Worm (Caenorhabditis elegans) whole organism, young adult: ENCODE data around the gene C36C5.15.

Source experiments
- B0019.2 ChIP-seq: fragments of 200-800 bp; sonication (Bioruptor generic); conservative IDR thresholded peaks from 2 replicates; pipeline ENCODE4 v1.3.6; 2022; ENCODE audit warnings: missing genetic modification reagents, missing genetic modification characterization, missing compliant biosample characterization
- B0336.3 ChIP-seq: fragments of 200-800 bp; sonication (Bioruptor generic); IDR thresholded peaks from 2 replicates; pipeline ENCODE4 v1.3.6; 2022; ENCODE audit warnings: missing genetic modification characterization, missing compliant biosample characterization
- D2030.7 ChIP-seq: fragments of 200-800 bp; sonication (Bioruptor generic); IDR thresholded peaks from 2 replicates; pipeline ENCODE4 v1.3.6; 2022; ENCODE audit warnings: missing genetic modification reagents, missing genetic modification characterization, missing compliant biosample characterization
- F10E7.11 ChIP-seq: sonication (generic microtip); optimal IDR thresholded peaks from 2 replicates; lab custom pipeline; 2017; ENCODE audit warnings: mild to moderate bottlenecking, missing genetic modification characterization, moderate library complexity, missing compliant biosample characterization
- F23B12.7 ChIP-seq: sonication (generic microtip); optimal IDR thresholded peaks from 2 replicates; lab custom pipeline; 2017; ENCODE audit warnings: missing genetic modification characterization, mild to moderate bottlenecking, missing compliant biosample characterization, antibody characterized with exemption, moderate library complexity; ENCODE audit not compliant: insufficient read depth
- Y53F4B.3 ChIP-seq: fragments of 200-800 bp; sonication (Bioruptor generic); IDR thresholded peaks from 2 replicates; pipeline ENCODE4 v1.3.6; 2022; ENCODE audit warnings: missing genetic modification reagents, missing genetic modification characterization, missing compliant biosample characterization
- Y56A3A.18 ChIP-seq: fragments of 200-800 bp; sonication (Bioruptor generic); IDR thresholded peaks from 2 replicates; pipeline ENCODE4 v1.3.6; 2022; ENCODE audit warnings: missing genetic modification reagents, missing genetic modification characterization, missing compliant biosample characterization
- ama-1 ChIP-seq, 3 experiments: fragments of 150-350 bp in 1 of 3; sonication (generic microtip) in 2 of 3; optimal IDR thresholded peaks; 2 replicates each; lab custom pipeline; 2014 to 2018; ENCODE audit warnings: missing biosample characterization in 2 of 3, missing genetic modification characterization in 2 of 3, missing genetic modification reagents in 2 of 3
- bed-1 ChIP-seq: fragments of 200-800 bp; sonication (Bioruptor generic); IDR thresholded peaks from 2 replicates; pipeline ENCODE4 v1.3.6; 2022; ENCODE audit warnings: missing genetic modification reagents, missing genetic modification characterization, missing compliant biosample characterization
- bed-2 ChIP-seq: fragments of 200-800 bp; sonication (Bioruptor generic); IDR thresholded peaks from 2 replicates; pipeline ENCODE4 v1.3.6; 2022; ENCODE audit warnings: missing genetic modification reagents, missing genetic modification characterization, missing compliant biosample characterization
- cebp-1 ChIP-seq, 2 experiments: fragments of 200-800 bp in 1 of 2; sonication (Bioruptor generic) in 1 of 2; sonication (generic microtip) in 1 of 2; IDR thresholded peaks in 1 of 2; optimal IDR thresholded peaks in 1 of 2; 2 replicates each; pipeline versions ENCODE4 v1.3.6 to Lab custom; 2017 to 2022; ENCODE audit warnings: missing compliant biosample characterization in 2 of 2, missing genetic modification characterization in 2 of 2, mild to moderate bottlenecking in 1 of 2, missing genetic modification reagents in 1 of 2, moderate library complexity in 1 of 2
- ceh-27 ChIP-seq: fragments of 200-800 bp; sonication (Bioruptor generic); optimal IDR thresholded peaks from 2 replicates; lab custom pipeline; 2018; ENCODE audit warnings: mild to moderate bottlenecking, missing genetic modification characterization, moderate library complexity, missing compliant biosample characterization
- ceh-40 ChIP-seq: fragments of 200-800 bp; sonication (Bioruptor generic); IDR thresholded peaks from 2 replicates; pipeline ENCODE4 v1.3.6; 2022; ENCODE audit warnings: missing genetic modification characterization, missing compliant biosample characterization
- egl-44 ChIP-seq: fragments of 200-800 bp; sonication (Bioruptor generic); IDR thresholded peaks from 2 replicates; pipeline ENCODE4 v1.3.6; 2022; ENCODE audit warnings: missing genetic modification reagents, missing genetic modification characterization, missing compliant biosample characterization
- egrh-3 ChIP-seq: fragments of 200-800 bp; sonication (Bioruptor generic); IDR thresholded peaks from 2 replicates; pipeline ENCODE4 v1.3.6; 2022; ENCODE audit warnings: missing genetic modification reagents, missing genetic modification characterization, missing compliant biosample characterization
- ekl-4 ChIP-seq: fragments of 200-800 bp; sonication (Bioruptor generic); IDR thresholded peaks from 2 replicates; pipeline ENCODE4 v1.3.6; 2022; ENCODE audit warnings: missing genetic modification reagents, missing genetic modification characterization, missing compliant biosample characterization
- fkh-3 ChIP-seq: sonication (generic microtip); optimal IDR thresholded peaks from 2 replicates; lab custom pipeline; 2016; ENCODE audit warnings: mild to moderate bottlenecking, missing genetic modification characterization, missing compliant biosample characterization
- gei-17 ChIP-seq: fragments of 200-800 bp; sonication (Bioruptor generic); optimal IDR thresholded peaks from 2 replicates; lab custom pipeline; 2018; ENCODE audit warnings: mild to moderate bottlenecking, missing genetic modification characterization, missing compliant biosample characterization
- hmg-20 ChIP-seq: fragments of 200-800 bp; sonication (Bioruptor generic); IDR thresholded peaks from 2 replicates; pipeline ENCODE4 v1.3.6; 2022; ENCODE audit warnings: missing genetic modification reagents, missing genetic modification characterization, missing compliant biosample characterization
- lin-35 ChIP-seq, 3 experiments: fragments of 150-350 bp in 2 of 3; sonication (generic microtip) in 1 of 3; optimal IDR thresholded peaks; 2 replicates each; lab custom pipeline; 2014 to 2018; ENCODE audit warnings: missing biosample characterization in 3 of 3, missing genetic modification characterization in 3 of 3, missing genetic modification reagents in 3 of 3
- lin-40 ChIP-seq: sonication (generic microtip); optimal IDR thresholded peaks from 2 replicates; lab custom pipeline; 2016; ENCODE audit warnings: missing genetic modification characterization, mild to moderate bottlenecking, missing compliant biosample characterization, missing genotype, missing genetic modification reagents
- madf-10 ChIP-seq: sonication (generic microtip); optimal IDR thresholded peaks from 2 replicates; lab custom pipeline; 2016; ENCODE audit warnings: mild to moderate bottlenecking, missing genetic modification characterization, missing compliant biosample characterization
- mxl-1 ChIP-seq: sonication (generic microtip); optimal IDR thresholded peaks from 2 replicates; lab custom pipeline; 2016; ENCODE audit warnings: missing genetic modification characterization, missing compliant biosample characterization
- nfya-1 ChIP-seq: sonication (generic microtip); optimal IDR thresholded peaks from 2 replicates; lab custom pipeline; 2017; ENCODE audit warnings: antibody characterized with exemption, missing compliant biosample characterization, missing genetic modification characterization, borderline replicate concordance; ENCODE audit not compliant: insufficient read depth
- snpc-3.4 ChIP-seq: sonication (generic microtip); optimal IDR thresholded peaks from 2 replicates; lab custom pipeline; 2017; ENCODE audit warnings: missing genetic modification characterization, mild to moderate bottlenecking, missing compliant biosample characterization, antibody characterized with exemption, moderate library complexity, missing genotype, missing genetic modification reagents
- zfh-2 ChIP-seq: fragments of 200-800 bp; sonication (Bioruptor generic); conservative IDR thresholded peaks from 2 replicates; pipeline ENCODE4 v1.3.6; 2022; ENCODE audit warnings: missing genetic modification reagents, missing genetic modification characterization, missing compliant biosample characterization
- ztf-28 ChIP-seq: fragments of 200-800 bp; sonication (Bioruptor generic); IDR thresholded peaks from 2 replicates; pipeline ENCODE4 v1.3.6; 2022; ENCODE audit warnings: missing genetic modification reagents, missing genetic modification characterization, missing compliant biosample characterization
- ztf-3 ChIP-seq: fragments of 200-800 bp; sonication (Bioruptor generic); optimal IDR thresholded peaks from 2 replicates; lab custom pipeline; 2018; ENCODE audit warnings: mild to moderate bottlenecking, missing genetic modification characterization, missing compliant biosample characterization

Gene C36C5.15

ce11 chrV:3162299-3162698 lies 6.3 kb downstream of the C36C5.15 start:
- TF ChIP-seq zfh-2 (GFP tag; lab: Robert Waterston, UW) = peak; percentile 67
- TF ChIP-seq cebp-1 (GFP tag; IDR thresholded peaks at IDR 0.05; lab: Robert Waterston, UW) = no peak
- TF ChIP-seq cebp-1 (tag; optimal IDR thresholded peaks at IDR 0.05; lab: Kevin White, UChicago) = no peak

DNA sequence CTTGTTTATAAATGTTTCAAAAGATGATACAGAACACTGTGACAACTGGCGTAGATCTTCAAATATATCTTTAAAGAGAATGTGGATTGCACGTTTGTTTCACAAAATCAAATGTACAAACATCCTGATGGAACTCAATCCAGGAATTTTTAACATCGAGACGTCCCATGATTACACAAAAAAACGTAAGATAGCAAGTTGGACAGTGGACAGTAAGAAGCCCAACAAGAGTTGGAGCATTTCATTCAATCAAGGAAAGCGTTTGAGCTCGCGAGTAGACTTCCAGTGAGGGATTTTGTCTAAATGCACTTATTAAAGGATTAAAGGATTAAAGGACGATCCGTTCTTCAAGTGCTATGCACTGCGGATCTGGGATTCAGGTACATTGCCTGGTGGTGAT lies 9.3 kb downstream of the C36C5.15 start, which contains the start of gene C36C5.12:
Gene C36C5.12, minus strand, starts transcription at position 101 of the 400 bp plus-strand sequence.
- TF ChIP-seq B0019.2 (GFP tag; lab: Robert Waterston, UW) = no peak
- TF ChIP-seq, all 124 proteins: peak for 0

- TF ChIP-seq lin-35 (GFP tag; optimal IDR thresholded peaks at IDR 0.05; lab: Kevin White, UChicago) (no peak), fkh-3 (tag; lab: Kevin White, UChicago) (no peak), madf-10 (tag; lab: Kevin White, UChicago) (no peak), nfya-1 (tag; lab: Kevin White, UChicago) (no peak), ztf-3 (GFP tag; lab: Kevin White, UChicago) (no peak), ekl-4 (GFP tag; lab: Robert Waterston, UW) (no peak), ceh-40 (GFP tag; lab: Robert Waterston, UW) (no peak), mxl-1 (no peak), zfh-2 (GFP tag; lab: Robert Waterston, UW) (no peak), gei-17 (GFP tag; lab: Kevin White, UChicago) (no peak), Y56A3A.18 (GFP tag; lab: Robert Waterston, UW) (no peak), snpc-3.4 (tag; lab: Kevin White, UChicago) (no peak), D2030.7 (GFP tag; lab: Robert Waterston, UW) (no peak), ztf-28 (GFP tag; lab: Robert Waterston, UW) (no peak)
Measured at ce11 chrV:3158379-3158778, 10.2 kb downstream of the C36C5.15 start.

DNA sequence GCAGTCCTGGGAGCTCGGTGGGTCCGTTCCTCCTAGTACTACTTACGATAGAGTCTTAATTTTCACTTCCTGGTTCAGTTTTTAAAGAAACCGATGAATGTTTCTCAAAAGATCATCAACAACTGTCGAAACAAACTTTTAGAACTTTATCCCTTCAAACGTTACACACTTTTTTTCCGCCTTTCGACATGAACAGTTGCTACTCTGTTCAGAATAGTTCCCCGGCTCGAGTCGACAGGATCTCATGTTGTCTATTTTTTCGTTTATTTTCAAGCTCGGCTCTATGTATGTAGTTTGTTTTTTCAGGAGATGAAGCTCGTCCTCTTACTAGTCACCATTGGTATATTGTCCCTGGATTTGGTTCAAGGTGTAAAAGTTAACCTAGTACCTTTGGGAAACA lies 11.8 kb downstream of the C36C5.15 start, which contains the start of gene exh-1:
Gene exh-1, plus strand, starts transcription at position 301 of the 400 bp plus-strand sequence.
- no peak for TF ChIP-seq egl-44 (GFP tag; lab: Robert Waterston, UW)
- no peak for TF ChIP-seq bed-2 (GFP tag; lab: Robert Waterston, UW)
- TF ChIP-seq cebp-1 (GFP tag; IDR thresholded peaks at IDR 0.05; lab: Robert Waterston, UW) = no peak
- TF ChIP-seq cebp-1 (tag; optimal IDR thresholded peaks at IDR 0.05; lab: Kevin White, UChicago) = no peak
- TF ChIP-seq B0336.3 (GFP tag; lab: Robert Waterston, UW) = no peak
- TF ChIP-seq lin-40 (tag; lab: Kevin White, UChicago) = no peak
- TF ChIP-seq, all 124 proteins: peak for 0

- TF ChIP-seq zfh-2 (GFP tag; lab: Robert Waterston, UW) (no peak), fkh-3 (tag; lab: Kevin White, UChicago) (no peak), hmg-20 (no peak)
- TF ChIP-seq, all 124 proteins: peak for 0
Measured at ce11 chrV:3155072-3155471, 13.5 kb downstream of the C36C5.15 start, which contains the start of gene srab-7. TSS of gene srab-7 (minus strand) at chrV:3155172.

DNA sequence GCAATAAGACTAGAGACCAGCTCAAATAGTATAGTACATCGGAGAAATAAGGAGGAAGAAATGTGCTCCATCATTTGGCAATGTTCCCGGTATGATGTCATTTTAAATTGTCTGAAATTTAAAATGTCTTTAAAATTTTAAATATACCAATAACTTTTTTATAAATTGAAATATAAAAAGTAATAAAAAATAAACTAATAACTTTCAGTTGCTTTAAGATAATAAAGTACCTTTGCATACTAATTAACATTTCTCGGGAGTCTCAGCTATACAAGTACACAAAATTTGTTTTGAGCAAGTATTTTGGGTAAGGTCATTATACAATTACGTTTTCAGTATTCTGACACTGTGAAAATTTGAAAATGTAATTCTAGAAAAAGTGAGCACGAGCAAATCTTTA lies 16.7 kb downstream of the C36C5.15 start, which contains the start of gene srab-6:
Gene srab-6, minus strand, starts transcription at position 101 of the 400 bp plus-strand sequence.
- TF ChIP-seq Y56A3A.18 (GFP tag; lab: Robert Waterston, UW) (no peak), zfh-2 (GFP tag; lab: Robert Waterston, UW) (no peak), B0019.2 (GFP tag; lab: Robert Waterston, UW) (no peak), nfya-1 (tag; lab: Kevin White, UChicago) (no peak), ztf-3 (GFP tag; lab: Kevin White, UChicago) (no peak), ceh-27 (GFP tag; lab: Kevin White, UChicago) (no peak), Y53F4B.3 (GFP tag; lab: Robert Waterston, UW) (no peak), F23B12.7 (tag; lab: Kevin White, UChicago) (no peak), F10E7.11 (tag; lab: Kevin White, UChicago) (no peak), egrh-3 (GFP tag; lab: Robert Waterston, UW) (no peak), ama-1 (optimal IDR thresholded peaks at IDR 0.05; lab: Kevin White, UChicago) (no peak), ama-1 (GFP tag; optimal IDR thresholded peaks at IDR 0.05; lab: Kevin White, UChicago) (no peak), bed-2 (GFP tag; lab: Robert Waterston, UW) (no peak), bed-1 (GFP tag; lab: Robert Waterston, UW) (no peak)
